Fruit fly (Drosophila melanogaster): ENCODE measurements around the gene grn.

grn gene

DNA sequence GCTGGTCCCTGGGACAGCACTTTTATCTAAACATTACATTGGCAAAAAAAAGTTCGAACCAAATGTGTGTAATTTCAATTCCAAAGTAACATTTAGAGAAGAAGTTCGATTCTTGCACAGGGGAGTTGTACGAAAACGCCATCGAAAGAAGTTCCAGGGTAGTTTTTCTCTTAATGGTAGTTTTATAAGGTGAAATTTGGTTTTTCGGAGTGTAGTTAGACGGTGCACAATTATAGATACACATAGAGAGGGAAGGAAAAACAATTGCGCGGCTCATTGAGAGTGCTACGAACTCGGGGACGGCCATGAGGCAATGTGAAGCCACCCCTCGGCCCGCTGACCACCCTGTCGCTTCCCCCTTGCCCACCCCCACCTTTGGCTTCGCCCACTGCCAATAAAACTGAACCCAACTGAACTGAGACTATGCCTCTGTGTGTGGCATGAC, 71.0 kb downstream of the grn start (continued):
- TF ChIP-seq CG3995 (GFP tag; optimal IDR thresholded peaks at IDR 0.05) (no peak), row (GFP tag; IDR thresholded peaks at IDR 0.05) (peak; percentile 81), vvl (GFP tag; IDR thresholded peaks at IDR 0.05) (peak; percentile 71), CG6813 (GFP tag; optimal IDR thresholded peaks at IDR 0.05) (peak; percentile 71), CG7357 (GFP tag; IDR thresholded peaks at IDR 0.05) (peak; percentile 59; the same call in 2 of the 3 replicates), ase (GFP tag; IDR thresholded peaks at IDR 0.05) (peak; percentile 46; the same call in 2 of the 3 replicates), pzg (GFP tag; optimal IDR thresholded peaks at IDR 0.05) (no peak), Stat92E (GFP tag; optimal IDR thresholded peaks at IDR 0.05) (no peak), CG32767 (GFP tag; IDR thresholded peaks at IDR 0.05) (peak; percentile 82), CG6254 (GFP tag; optimal IDR thresholded peaks at IDR 0.05) (peak; percentile 30), bab2 (GFP tag; optimal IDR thresholded peaks at IDR 0.05) (peak; percentile 71), CG42726 (GFP tag; IDR thresholded peaks at IDR 0.05; ENCODE audit: partially characterized antibody) (no peak), MESR4 (GFP tag; optimal IDR thresholded peaks at IDR 0.05) (no peak), yki (optimal IDR thresholded peaks at IDR 0.05) (no peak), Fer3 (tag; optimal IDR thresholded peaks at IDR 0.05) (peak; percentile 75), disco-r (GFP tag; optimal IDR thresholded peaks at IDR 0.05) (peak; percentile 31), ken (GFP tag; IDR thresholded peaks at IDR 0.05) (peak; percentile 60; the same call in 1 of the 3 replicates), ssp (GFP tag; IDR thresholded peaks at IDR 0.05) (peak; percentile 40; the same call in 1 of the 2 replicates), CG2202 (tag; optimal IDR thresholded peaks at IDR 0.05) (no peak), vfl (GFP tag; optimal IDR thresholded peaks at IDR 0.05) (peak; percentile 38), Dek (tag; optimal IDR thresholded peaks at IDR 0.05) (peak; percentile 32), CG12071 (GFP tag; optimal IDR thresholded peaks at IDR 0.05) (peak; percentile 34), Dip3 (GFP tag; optimal IDR thresholded peaks at IDR 0.05) (peak; percentile 43), dati (GFP tag; IDR thresholded peaks at IDR 0.05) (peak; percentile 57; the same call in 1 of the 2 replicates), fd102C (GFP tag; optimal IDR thresholded peaks at IDR 0.05) (no peak), gsb-n (tag; optimal IDR thresholded peaks at IDR 0.05) (peak; percentile 45), fd3F (GFP tag; optimal IDR thresholded peaks at IDR 0.05) (peak; percentile 51), gsb (GFP tag; IDR thresholded peaks at IDR 0.05) (peak; percentile 34; the same call in 1 of the 2 replicates), CG17359 (tag; optimal IDR thresholded peaks at IDR 0.05) (peak; percentile 71), CG14710 (tag; optimal IDR thresholded peaks at IDR 0.05) (peak; percentile 48), Xrp1 (GFP tag; IDR thresholded peaks at IDR 0.05) (peak; percentile 68), CG1602 (GFP tag; optimal IDR thresholded peaks at IDR 0.05) (peak; percentile 50), abd-A (tag; optimal IDR thresholded peaks at IDR 0.05) (peak; percentile 49), Dp (GFP tag; optimal IDR thresholded peaks at IDR 0.05) (no peak), CG1233 (GFP tag; optimal IDR thresholded peaks at IDR 0.05) (peak; percentile 55), Bteb2 (GFP tag; optimal IDR thresholded peaks at IDR 0.05) (peak; percentile 27), CG31365 (tag; optimal IDR thresholded peaks at IDR 0.05) (peak; percentile 23), slp2 (GFP tag; optimal IDR thresholded peaks at IDR 0.05) (peak; percentile 44), gcm (GFP tag; optimal IDR thresholded peaks at IDR 0.05) (peak; percentile 13), maf-S (GFP tag; optimal IDR thresholded peaks at IDR 0.05) (peak; percentile 26), CG4820 (GFP tag; optimal IDR thresholded peaks at IDR 0.05) (peak; percentile 26), sr (GFP tag; IDR thresholded peaks at IDR 0.05) (peak; percentile 95), CG7786 (GFP tag; optimal IDR thresholded peaks at IDR 0.05) (peak; percentile 68), Lpt (GFP tag; optimal IDR thresholded peaks at IDR 0.05) (no peak), CG14050 (GFP tag; IDR thresholded peaks at IDR 0.05) (peak; percentile 57; the same call in 2 of the 3 replicates), C15 (GFP tag; IDR thresholded peaks at IDR 0.05) (0 out of 3 replicates have a peak, but pooled peaks have one; percentile 39), CG15073 (GFP tag; optimal IDR thresholded peaks at IDR 0.05) (peak; percentile 29), Hr3 (GFP tag; optimal IDR thresholded peaks at IDR 0.05) (peak; percentile 52), sim (GFP tag; IDR thresholded peaks at IDR 0.05) (no peak), luna (GFP tag; optimal IDR thresholded peaks at IDR 0.05) (no peak), trem (tag; optimal IDR thresholded peaks at IDR 0.05) (no peak)

All from whole organism, embryonic.